Worm (Caenorhabditis elegans) whole organism, L1 larva: Measurements from ENCODE around the gene ZK262.2.

Source experiments
- C04F5.9 ChIP-seq: sonication (generic microtip); optimal IDR thresholded peaks from 2 replicates; lab custom pipeline; 2016; ENCODE audit warnings: missing genetic modification characterization, missing compliant biosample characterization
- C34B4.2 ChIP-seq: sonication (generic microtip); optimal IDR thresholded peaks from 2 replicates; lab custom pipeline; 2017; ENCODE audit warnings: mild to moderate bottlenecking, missing genetic modification characterization, missing compliant biosample characterization
- F16B12.6 ChIP-seq: fragments of 150-350 bp; optimal IDR thresholded peaks from 2 replicates; lab custom pipeline; 2014; ENCODE audit warnings: missing biosample characterization, missing genetic modification characterization
- alr-1 ChIP-seq: fragments of 200-800 bp; sonication (Bioruptor generic); optimal IDR thresholded peaks from 2 replicates; lab custom pipeline; 2018; ENCODE audit warnings: borderline replicate concordance, mild to moderate bottlenecking, missing genetic modification characterization, missing compliant biosample characterization
- ama-1 ChIP-seq: fragments of 150-350 bp; optimal IDR thresholded peaks from 2 replicates; lab custom pipeline; 2014
- blmp-1 ChIP-seq: fragments of 150-350 bp; optimal IDR thresholded peaks from 2 replicates; lab custom pipeline; 2014; ENCODE audit warnings: missing biosample characterization, missing genetic modification characterization
- ceh-63 ChIP-seq: fragments of 200-800 bp; sonication (Bioruptor generic); optimal IDR thresholded peaks from 2 replicates; lab custom pipeline; 2018; ENCODE audit warnings: mild to moderate bottlenecking, missing genetic modification characterization, missing compliant biosample characterization
- ceh-8 ChIP-seq: fragments of 200-800 bp; sonication (Bioruptor generic); optimal IDR thresholded peaks from 2 replicates; lab custom pipeline; 2018; ENCODE audit warnings: mild to moderate bottlenecking, missing genetic modification characterization, moderate library complexity, missing compliant biosample characterization
- dsc-1 ChIP-seq: sonication (generic microtip); optimal IDR thresholded peaks from 2 replicates; lab custom pipeline; 2016; ENCODE audit warnings: mild to moderate bottlenecking, missing genetic modification characterization, missing compliant biosample characterization
- efl-3 ChIP-seq: fragments of 200-800 bp; sonication (Bioruptor generic); optimal IDR thresholded peaks from 2 replicates; lab custom pipeline; 2018; ENCODE audit warnings: mild to moderate bottlenecking, missing genetic modification characterization, missing compliant biosample characterization
- egl-27 ChIP-seq, 2 experiments: fragments of 150-350 bp in 1 of 2; sonication (generic microtip); optimal IDR thresholded peaks; 3 replicates each; lab custom pipeline; 2017 to 2018; ENCODE audit warnings: missing biosample characterization in 2 of 2, missing genetic modification characterization in 2 of 2, missing genetic modification reagents in 2 of 2
- elt-3 ChIP-seq, 6 experiments: fragments of 150-350 bp in 1 of 6; sonication (generic microtip); optimal IDR thresholded peaks; 2 replicates each; lab custom pipeline; 2017 to 2018; ENCODE audit warnings: missing biosample characterization in 6 of 6, missing genetic modification characterization in 6 of 6, inconsistent platforms in 1 of 6
- fkh-4 ChIP-seq: sonication (generic microtip); optimal IDR thresholded peaks from 2 replicates; lab custom pipeline; 2016; ENCODE audit warnings: missing compliant biosample characterization, missing genetic modification characterization, borderline replicate concordance
- fos-1 ChIP-seq: fragments of 150-350 bp; optimal IDR thresholded peaks from 2 replicates; lab custom pipeline; 2014; ENCODE audit warnings: missing biosample characterization, missing genetic modification characterization
- grh-1 ChIP-seq: fragments of 200-800 bp; sonication (Bioruptor generic); IDR thresholded peaks from 2 replicates; pipeline ENCODE4 v1.3.6; 2022; ENCODE audit warnings: missing genetic modification reagents, missing genetic modification characterization, missing compliant biosample characterization
- hlh-17 ChIP-seq: fragments of 200-800 bp; sonication (Bioruptor generic); optimal IDR thresholded peaks from 2 replicates; lab custom pipeline; 2018; ENCODE audit warnings: missing genetic modification characterization, mild to moderate bottlenecking, missing compliant biosample characterization, moderate library complexity, borderline replicate concordance
- hlh-4 ChIP-seq: sonication (generic microtip); optimal IDR thresholded peaks from 2 replicates; lab custom pipeline; 2016; ENCODE audit warnings: mild to moderate bottlenecking, missing genetic modification characterization, missing compliant biosample characterization
- isw-1 ChIP-seq: fragments of 200-800 bp; sonication (Bioruptor generic); IDR thresholded peaks from 2 replicates; pipeline ENCODE4 v1.3.6; 2022; ENCODE audit warnings: missing genetic modification characterization, missing compliant biosample characterization
- lin-15B ChIP-seq: fragments of 150-350 bp; sonication (generic microtip); optimal IDR thresholded peaks from 3 replicates; lab custom pipeline; 2014; ENCODE audit warnings: missing biosample characterization, missing genetic modification characterization
- lin-35 ChIP-seq, 2 experiments: fragments of 150-350 bp; optimal IDR thresholded peaks; 2 replicates each; lab custom pipeline; 2014; ENCODE audit warnings: missing biosample characterization in 2 of 2, missing genetic modification characterization in 2 of 2, missing genetic modification reagents in 2 of 2
- lin-39 ChIP-seq: fragments of 150-350 bp; optimal IDR thresholded peaks from 2 replicates; lab custom pipeline; 2014; ENCODE audit warnings: missing biosample characterization, missing genetic modification reagents, missing genetic modification characterization
- lsy-2 ChIP-seq, 2 experiments: fragments of 150-350 bp; optimal IDR thresholded peaks; 2 replicates each; lab custom pipeline; 2014; ENCODE audit warnings: missing biosample characterization in 2 of 2, missing genetic modification characterization in 2 of 2
- mef-2 ChIP-seq: fragments of 150-350 bp; optimal IDR thresholded peaks from 2 replicates; lab custom pipeline; 2014; ENCODE audit warnings: missing biosample characterization, missing genetic modification characterization
- nhr-19 ChIP-seq: fragments of 200-800 bp; sonication (Bioruptor generic); conservative IDR thresholded peaks from 2 replicates; pipeline ENCODE4 v1.3.6; 2022; ENCODE audit warnings: missing genetic modification characterization, missing compliant biosample characterization
- nhr-20 ChIP-seq: sonication (generic microtip); optimal IDR thresholded peaks from 2 replicates; lab custom pipeline; 2016; ENCODE audit warnings: mild to moderate bottlenecking, missing genetic modification characterization, missing compliant biosample characterization
- nhr-28 ChIP-seq: fragments of 150-350 bp; optimal IDR thresholded peaks from 2 replicates; lab custom pipeline; 2014; ENCODE audit warnings: missing biosample characterization, missing genetic modification characterization
- nhr-71 ChIP-seq: sonication (generic microtip); optimal IDR thresholded peaks from 2 replicates; lab custom pipeline; 2016; ENCODE audit warnings: mild to moderate bottlenecking, missing genetic modification characterization, moderate library complexity, missing compliant biosample characterization
- nhr-77 ChIP-seq: fragments of 150-350 bp; optimal IDR thresholded peaks from 2 replicates; lab custom pipeline; 2014; ENCODE audit warnings: missing biosample characterization, missing genetic modification characterization
- nhr-85 ChIP-seq: sonication (generic microtip); peaks from one replicate; lab custom pipeline; 2016; ENCODE audit warnings: missing genetic modification characterization, inconsistent platforms, missing compliant biosample characterization
- sox-4 ChIP-seq: sonication (generic microtip); optimal IDR thresholded peaks from 2 replicates; lab custom pipeline; 2016; ENCODE audit warnings: missing genetic modification characterization, missing compliant biosample characterization
- sup-37 ChIP-seq: fragments of 200-800 bp; sonication (Bioruptor generic); optimal IDR thresholded peaks from 2 replicates; lab custom pipeline; 2018; ENCODE audit warnings: mild to moderate bottlenecking, missing genetic modification characterization, missing compliant biosample characterization
- swsn-7 ChIP-seq: sonication (generic microtip); optimal IDR thresholded peaks from 2 replicates; lab custom pipeline; 2016; ENCODE audit warnings: missing genetic modification characterization, missing compliant biosample characterization
- tbx-2 ChIP-seq: sonication (generic microtip); optimal IDR thresholded peaks from 2 replicates; lab custom pipeline; 2016; ENCODE audit warnings: missing genetic modification characterization, missing compliant biosample characterization
- tlp-1 ChIP-seq: fragments of 150-350 bp; optimal IDR thresholded peaks from 2 replicates; lab custom pipeline; 2014; ENCODE audit warnings: missing biosample characterization, missing genetic modification characterization
- unc-130 ChIP-seq: fragments of 150-350 bp; optimal IDR thresholded peaks from 2 replicates; lab custom pipeline; 2017; ENCODE audit warnings: missing biosample characterization, missing genetic modification characterization, inconsistent platforms
- unc-30 ChIP-seq: sonication (generic microtip); optimal IDR thresholded peaks from 2 replicates; lab custom pipeline; 2017; ENCODE audit warnings: missing biosample characterization, missing genetic modification characterization
- unc-62 ChIP-seq: fragments of 150-350 bp; optimal IDR thresholded peaks from 2 replicates; lab custom pipeline; 2014; ENCODE audit warnings: missing biosample characterization, missing genetic modification reagents, missing genetic modification characterization
- unc-86 ChIP-seq: sonication (generic microtip); optimal IDR thresholded peaks from 2 replicates; lab custom pipeline; 2016; ENCODE audit warnings: missing genetic modification characterization, missing compliant biosample characterization
- unc-98 ChIP-seq: fragments of 200-800 bp; sonication (Bioruptor generic); IDR thresholded peaks from 2 replicates; pipeline ENCODE4 v1.3.6; 2022; ENCODE audit warnings: missing genetic modification characterization, missing compliant biosample characterization
- vab-15 ChIP-seq: sonication (generic microtip); optimal IDR thresholded peaks from 2 replicates; lab custom pipeline; 2017; ENCODE audit warnings: missing genotype, mild to moderate bottlenecking, missing genetic modification characterization, missing compliant biosample characterization
- xbp-1 ChIP-seq: sonication (generic microtip); optimal IDR thresholded peaks from 2 replicates; lab custom pipeline; 2016; ENCODE audit warnings: missing genetic modification characterization, missing compliant biosample characterization
- ztf-4 ChIP-seq: fragments of 150-350 bp; optimal IDR thresholded peaks from 2 replicates; lab custom pipeline; 2014; ENCODE audit warnings: missing biosample characterization, missing genetic modification characterization

ZK262.2 gene

ce11 chrV:18438081-18438480 lies 25.3 kb upstream of the ZK262.2 start, which contains the start of gene ZK262.8:
Gene ZK262.8, plus strand, starts transcription at chrV:18438381.
- no peak for TF ChIP-seq grh-1 (GFP tag; lab: Robert Waterston, UW)
- no peak for TF ChIP-seq lsy-2 (tag; optimal IDR thresholded peaks at IDR 0.05; lab: Kevin White, UChicago)

DNA sequence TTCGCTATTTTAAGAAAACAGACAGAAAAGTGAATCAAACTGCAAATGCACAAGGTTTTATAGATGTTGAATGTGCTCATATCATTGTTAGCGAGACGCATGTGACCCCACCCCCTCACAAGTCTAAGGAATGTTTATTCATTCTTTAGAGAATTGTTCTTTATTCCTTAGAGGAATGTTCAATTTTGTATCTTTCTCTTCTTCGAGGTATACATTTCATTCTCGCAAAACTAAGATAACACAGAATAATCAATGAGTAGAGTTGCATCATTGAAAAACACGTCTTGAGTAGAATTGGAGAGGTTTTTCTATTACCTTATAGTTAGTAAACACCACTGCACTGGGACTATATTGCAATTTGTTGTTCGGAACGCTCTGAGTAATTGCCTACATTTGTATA lies 22.2 kb upstream of the ZK262.2 start, which contains the start of gene ZK262.20:
TSS of gene ZK262.20 (minus strand) at position 101 of the 400 bp plus-strand sequence.
- no peak for TF ChIP-seq egl-27 (tag; optimal IDR thresholded peaks at IDR 0.05; lab: Kevin White, UChicago)
- TF ChIP-seq C04F5.9 = no peak
- no peak for TF ChIP-seq tlp-1
- no peak for TF ChIP-seq sup-37
- TF ChIP-seq ztf-4 = no peak

DNA sequence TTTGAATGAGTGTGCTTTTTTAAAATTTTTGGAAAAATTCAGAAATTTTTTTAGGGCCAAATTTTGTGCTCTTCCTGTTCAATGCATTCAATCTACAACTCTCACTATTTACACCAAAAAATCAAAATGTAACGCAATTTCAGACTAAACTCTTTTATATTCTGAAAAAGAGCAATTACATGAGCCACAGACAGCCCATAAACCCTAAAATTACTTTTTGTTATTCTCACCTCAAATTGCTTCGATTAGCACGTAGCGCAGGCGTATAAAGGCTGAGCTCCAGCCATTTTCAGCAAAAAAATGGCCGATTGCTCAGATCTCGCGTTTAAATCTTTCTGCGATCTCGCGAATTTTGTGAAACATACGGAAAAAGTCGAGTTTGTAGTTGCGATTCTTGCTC lies 18.7 kb upstream of the ZK262.2 start, which contains the start of gene srw-82:
TSS of gene srw-82 (plus strand) at position 301 of the 400 bp plus-strand sequence.
- no peak for TF ChIP-seq C04F5.9
- TF ChIP-seq hlh-4 (tag; lab: Kevin White, UChicago) = no peak
- TF ChIP-seq blmp-1 (tag; lab: Kevin White, UChicago) = no peak
- TF ChIP-seq lsy-2 (tag; optimal IDR thresholded peaks at IDR 0.05; lab: Kevin White, UChicago) = no peak
- no peak for TF ChIP-seq egl-27 (tag; optimal IDR thresholded peaks at IDR 0.05; lab: Kevin White, UChicago)
- TF ChIP-seq swsn-7 (tag; lab: Kevin White, UChicago) = no peak
- TF ChIP-seq unc-30 (tag; lab: Kevin White, UChicago) = no peak
- no peak for TF ChIP-seq C34B4.2
- TF ChIP-seq nhr-20 (tag; lab: Kevin White, UChicago) = no peak
- TF ChIP-seq hlh-17 (GFP tag; lab: Kevin White, UChicago) = no peak
- no peak for TF ChIP-seq unc-62
- TF ChIP-seq dsc-1 (tag; lab: Kevin White, UChicago) = no peak
- TF ChIP-seq nhr-71 (tag; lab: Kevin White, UChicago) = no peak
- no peak for TF ChIP-seq lin-15B (tag; lab: Kevin White, UChicago)
- no peak for TF ChIP-seq efl-3 (GFP tag; lab: Kevin White, UChicago)
- no peak for TF ChIP-seq lin-35 (GFP tag; optimal IDR thresholded peaks at IDR 0.05; lab: Kevin White, UChicago)
- no peak for TF ChIP-seq grh-1 (GFP tag; lab: Robert Waterston, UW)
- no peak for TF ChIP-seq mef-2 (tag; lab: Kevin White, UChicago)
- no peak for TF ChIP-seq nhr-85 (tag; lab: Kevin White, UChicago)

ce11 chrV:18430826-18431225 lies 18.0 kb upstream of the ZK262.2 start:
- TF ChIP-seq unc-130 (tag; lab: Kevin White, UChicago) (no peak), ceh-63 (no peak), elt-3 (tag; optimal IDR thresholded peaks at IDR 0.05; lab: Kevin White, UChicago) (no peak), alr-1 (no peak)

DNA sequence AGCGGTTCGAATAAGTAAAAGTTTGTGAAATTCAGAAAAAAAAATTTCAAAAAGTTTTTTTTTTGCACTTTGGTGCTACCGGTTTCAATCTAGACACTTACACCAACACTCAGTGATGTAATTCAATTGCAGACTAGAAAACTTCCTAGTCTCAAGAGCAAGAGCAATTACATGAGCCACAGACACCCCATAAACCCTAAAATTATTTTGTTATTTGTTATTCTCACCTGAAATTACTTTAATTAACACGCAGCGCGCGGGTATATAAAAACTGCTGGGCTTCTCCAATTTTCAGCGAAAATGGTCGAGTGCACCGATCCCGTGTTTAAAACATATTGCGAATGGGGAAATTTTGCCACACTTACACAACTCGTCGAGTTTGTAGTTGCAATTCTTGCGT lies 13.5 kb upstream of the ZK262.2 start, which contains the start of gene srw-83:
TSS of gene srw-83 (plus strand) at position 301 of the 400 bp plus-strand sequence.
- TF ChIP-seq fos-1 (tag; lab: Kevin White, UChicago) (no peak), fkh-4 (no peak), ceh-8 (GFP tag; lab: Kevin White, UChicago) (no peak), unc-130 (tag; lab: Kevin White, UChicago) (no peak), isw-1 (no peak), F16B12.6 (tag; lab: Kevin White, UChicago) (no peak), xbp-1 (tag; lab: Kevin White, UChicago) (no peak), nhr-28 (tag; lab: Kevin White, UChicago) (no peak), unc-98 (GFP tag; lab: Robert Waterston, UW) (no peak), tlp-1 (no peak), unc-86 (tag; lab: Kevin White, UChicago) (no peak), tbx-2 (tag; lab: Kevin White, UChicago) (no peak), nhr-77 (tag; lab: Kevin White, UChicago) (no peak), lin-39 (tag; lab: Kevin White, UChicago) (no peak), nhr-19 (no peak), elt-3 (tag; optimal IDR thresholded peaks at IDR 0.05; lab: Kevin White, UChicago) (no peak), vab-15 (tag; lab: Kevin White, UChicago) (no peak), ama-1 (no peak), ztf-4 (no peak), sox-4 (no peak)
- TF ChIP-seq, all 84 proteins: peak for 0
